Worm (Caenorhabditis elegans): ENCODE data around the gene ZK1290.15.

DNA sequence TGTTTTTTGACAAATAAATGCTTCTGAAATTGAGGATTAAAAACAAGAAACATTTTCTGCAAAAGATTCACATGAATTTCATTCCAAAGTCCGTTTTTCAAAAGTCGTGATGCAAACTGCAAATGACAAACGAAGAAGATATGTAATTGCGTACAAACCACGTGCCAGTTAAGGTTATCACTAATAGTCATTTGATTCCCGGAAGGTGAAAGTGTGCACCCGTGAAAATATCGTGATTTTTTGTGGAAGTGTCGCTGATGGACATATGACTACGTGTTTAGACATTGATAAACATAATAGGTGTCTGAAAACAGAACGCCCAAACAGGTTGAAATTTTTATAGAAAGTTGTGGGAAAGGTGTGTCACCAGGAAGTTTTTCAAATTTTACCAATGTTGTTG lies 4.8 kb downstream of the ZK1290.15 start:
- no peak for TF ChIP-seq cog-1 (tag; optimal IDR thresholded peaks at IDR 0.05)
- TF ChIP-seq ztf-29 (GFP tag; IDR thresholded peaks at IDR 0.05), result no peak
- no peak for TF ChIP-seq flt-1 (GFP tag; IDR thresholded peaks at IDR 0.05)
- TF ChIP-seq tab-1 (GFP tag; IDR thresholded peaks at IDR 0.05), result no peak

Data from whole organism, midembryonic.